Fruit fly (Drosophila melanogaster): ENCODE data around the gene Afti.

The Afti gene

DNA sequence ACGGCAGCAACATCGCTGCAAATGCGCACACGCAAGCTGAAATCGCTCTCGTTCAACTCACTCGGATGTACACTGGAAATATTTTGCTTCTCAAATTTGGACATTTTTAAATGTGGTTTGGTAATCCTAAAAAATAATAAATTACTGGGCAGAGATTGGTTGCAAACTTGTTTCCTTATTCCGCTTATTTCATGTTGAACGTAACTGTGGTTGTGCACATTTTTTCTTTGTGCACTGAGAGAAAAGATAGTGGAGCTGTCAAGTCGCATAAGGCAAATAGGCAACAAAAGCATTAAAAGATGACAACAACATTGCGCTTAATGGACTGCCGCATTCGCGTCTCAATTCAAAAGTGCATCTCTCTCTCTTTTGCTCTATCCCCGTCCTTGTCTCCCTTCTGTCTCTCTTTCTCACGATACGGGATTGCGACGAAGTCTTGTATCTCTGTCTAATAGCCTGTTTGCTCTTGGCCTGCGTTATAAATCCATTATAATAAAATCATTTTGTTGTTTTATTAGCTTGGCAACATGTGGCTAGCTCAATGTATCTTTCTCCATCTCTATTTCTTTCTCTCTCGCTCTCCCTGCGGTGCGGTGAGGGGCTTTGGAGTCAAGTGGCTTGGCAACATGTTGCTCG is 46.8 kb upstream of the Afti start:
- TF ChIP-seq Hr83 (GFP tag; optimal IDR thresholded peaks at IDR 0.05; ENCODE audit: poor library complexity, severe bottlenecking) (no peak), Myc (optimal IDR thresholded peaks at IDR 0.05) (peak; percentile 54), dmrt93B (GFP tag; optimal IDR thresholded peaks at IDR 0.05) (peak; percentile 57), Dfd (GFP tag; optimal IDR thresholded peaks at IDR 0.05) (no peak), Vsx2 (GFP tag; optimal IDR thresholded peaks at IDR 0.05; ENCODE audit: partially characterized antibody) (peak; percentile 4), jim (GFP tag; optimal IDR thresholded peaks at IDR 0.05) (no peak), dsf (GFP tag; optimal IDR thresholded peaks at IDR 0.05; ENCODE audit: borderline replicate concordance) (peak; percentile 42), HLH106 (tag; optimal IDR thresholded peaks at IDR 0.05) (peak; percentile 53), ey (GFP tag; optimal IDR thresholded peaks at IDR 0.05) (peak; percentile 93), dl (GFP tag; optimal IDR thresholded peaks at IDR 0.05; ENCODE audit: insufficient read depth in 1 of 2, partially characterized antibody in 2 of 2) (no peak), foxo (GFP tag; optimal IDR thresholded peaks at IDR 0.05) (peak in 1 of 2 experiments; percentile 83), tai (GFP tag; optimal IDR thresholded peaks at IDR 0.05) (peak; percentile 79), CrebA (GFP tag; optimal IDR thresholded peaks at IDR 0.05; ENCODE audit: borderline replicate concordance) (no peak), h (GFP tag; optimal IDR thresholded peaks at IDR 0.05) (peak; percentile 79), fru (GFP tag; optimal IDR thresholded peaks at IDR 0.05) (peak; percentile 87), OdsH (GFP tag; optimal IDR thresholded peaks at IDR 0.05) (peak; percentile 92), sage (GFP tag; optimal IDR thresholded peaks at IDR 0.05) (peak; percentile 33), brk (GFP tag; optimal IDR thresholded peaks at IDR 0.05) (peak; percentile 71), pan (optimal IDR thresholded peaks at IDR 0.05) (no peak), Hr78 (GFP tag; optimal IDR thresholded peaks at IDR 0.05) (no peak), Dif (GFP tag; optimal IDR thresholded peaks at IDR 0.05; ENCODE audit: partially characterized antibody) (no peak), GATAd (GFP tag; optimal IDR thresholded peaks at IDR 0.05) (peak; percentile 12), CG9705 (GFP tag; optimal IDR thresholded peaks at IDR 0.05) (no peak), Jra (GFP tag; optimal IDR thresholded peaks at IDR 0.05) (peak; percentile 33), usp (GFP tag; optimal IDR thresholded peaks at IDR 0.05) (no peak), Mio (GFP tag; optimal IDR thresholded peaks at IDR 0.05) (peak; percentile 65), rgr (GFP tag; optimal IDR thresholded peaks at IDR 0.05) (peak; percentile 90), CG32264 (GFP tag; optimal IDR thresholded peaks at IDR 0.05) (peak; percentile 36), Hnf4 (GFP tag; optimal IDR thresholded peaks at IDR 0.05) (peak; percentile 75), Abd-B (GFP tag; optimal IDR thresholded peaks at IDR 0.05) (no peak), N (GFP tag; optimal IDR thresholded peaks at IDR 0.05) (no peak), lola (GFP tag; optimal IDR thresholded peaks at IDR 0.05) (no peak), psq (GFP tag; optimal IDR thresholded peaks at IDR 0.05) (peak; percentile 81), Sp1 (GFP tag; optimal IDR thresholded peaks at IDR 0.05) (peak; percentile 78), woc (GFP tag; optimal IDR thresholded peaks at IDR 0.05) (peak; percentile 52), sv (GFP tag; optimal IDR thresholded peaks at IDR 0.05) (peak; percentile 93), br (GFP tag; optimal IDR thresholded peaks at IDR 0.05) (peak; percentile 82), Rel (GFP tag; optimal IDR thresholded peaks at IDR 0.05) (peak; percentile 51), Rel (tag; optimal IDR thresholded peaks at IDR 0.05) (no peak)

DNA sequence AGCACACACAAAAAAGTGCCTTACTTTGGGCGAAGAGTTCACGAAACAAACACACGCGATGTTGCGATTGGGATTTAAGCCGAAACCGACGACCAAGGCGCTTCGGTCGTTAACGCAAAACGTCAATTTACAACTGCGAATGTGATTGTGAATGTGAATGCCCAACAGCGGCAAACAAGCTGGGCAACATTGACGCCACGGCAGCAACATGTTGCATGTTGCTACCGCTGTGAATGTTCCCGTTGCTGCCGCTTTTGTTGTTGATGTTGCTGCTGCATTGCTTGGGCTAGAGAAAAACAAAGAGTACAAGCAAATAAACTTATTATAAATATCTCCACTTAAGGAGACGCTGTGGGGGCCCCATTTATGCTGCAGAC is 46.3 kb upstream of the Afti start, which contains the start of gene NK7.1:
NK7.1 (minus strand) TSS at position 137 of the 377 bp plus-strand sequence.
- TF ChIP-seq HLH106 (tag; optimal IDR thresholded peaks at IDR 0.05) (no peak), Hr78 (GFP tag; optimal IDR thresholded peaks at IDR 0.05) (no peak), psq (GFP tag; optimal IDR thresholded peaks at IDR 0.05) (no peak), tai (GFP tag; optimal IDR thresholded peaks at IDR 0.05) (no peak), CG9705 (GFP tag; optimal IDR thresholded peaks at IDR 0.05) (no peak), dl (GFP tag; optimal IDR thresholded peaks at IDR 0.05; ENCODE audit: insufficient read depth in 1 of 2, partially characterized antibody in 2 of 2) (no peak), foxo (GFP tag; optimal IDR thresholded peaks at IDR 0.05) (no peak), sv (GFP tag; optimal IDR thresholded peaks at IDR 0.05) (no peak), Hnf4 (GFP tag; optimal IDR thresholded peaks at IDR 0.05) (no peak), rgr (GFP tag; optimal IDR thresholded peaks at IDR 0.05) (no peak), brk (GFP tag; optimal IDR thresholded peaks at IDR 0.05) (no peak), Rel (GFP tag; optimal IDR thresholded peaks at IDR 0.05) (no peak), Rel (tag; optimal IDR thresholded peaks at IDR 0.05) (no peak)
